Worm (Caenorhabditis elegans) whole organism, L3 larva: Measurements from ENCODE around the gene str-171.
"Not testable (repeated sequence)": the region's sequence is repeated elsewhere in the genome, so short reads cannot be mapped to it uniquely, and the experiment has no call there.

Experiments
- R02D3.7 ChIP-seq: fragments of 150-350 bp; optimal IDR thresholded peaks from 2 replicates; lab custom pipeline; 2014; ENCODE audit warnings: missing biosample characterization, missing genetic modification characterization
- ZK546.5 ChIP-seq: sonication (generic microtip); optimal IDR thresholded peaks from 2 replicates; lab custom pipeline; 2017; ENCODE audit warnings: missing biosample characterization, missing genetic modification characterization
- aly-2 ChIP-seq: fragments of 150-350 bp; optimal IDR thresholded peaks from 2 replicates; lab custom pipeline; 2014; ENCODE audit warnings: missing biosample characterization, missing genetic modification characterization
- ama-1 ChIP-seq: fragments of 150-350 bp; optimal IDR thresholded peaks from 2 replicates; lab custom pipeline; 2018
- ceh-16 ChIP-seq: sonication (generic microtip); optimal IDR thresholded peaks from 2 replicates; lab custom pipeline; 2017; ENCODE audit warnings: missing biosample characterization, missing genetic modification characterization
- ceh-28 ChIP-seq: fragments of 150-350 bp; optimal IDR thresholded peaks from 2 replicates; lab custom pipeline; 2014; ENCODE audit warnings: missing biosample characterization, missing genetic modification reagents, missing genetic modification characterization
- ceh-82 ChIP-seq: fragments of 150-350 bp; optimal IDR thresholded peaks from 2 replicates; lab custom pipeline; 2014; ENCODE audit warnings: missing biosample characterization, missing genetic modification characterization
- ceh-9 ChIP-seq: sonication (generic microtip); optimal IDR thresholded peaks from 2 replicates; lab custom pipeline; 2018; ENCODE audit warnings: missing biosample characterization, missing genetic modification characterization
- daf-12 ChIP-seq: fragments of 150-350 bp; optimal IDR thresholded peaks from 2 replicates; lab custom pipeline; 2014; ENCODE audit warnings: missing biosample characterization, missing genetic modification reagents, missing genetic modification characterization
- elt-2 ChIP-seq: sonication (generic microtip); optimal IDR thresholded peaks from 2 replicates; lab custom pipeline; 2016; ENCODE audit warnings: missing genetic modification reagents, mild to moderate bottlenecking, missing genetic modification characterization, missing compliant biosample characterization
- elt-3 ChIP-seq, 3 experiments: fragments of 150-350 bp in 1 of 3; sonication (generic microtip) in 2 of 3; optimal IDR thresholded peaks; 2 replicates in 2 of 3; 4 replicates in 1 of 3; lab custom pipeline; 2014 to 2017; ENCODE audit warnings: missing biosample characterization in 3 of 3, missing genetic modification characterization in 3 of 3
- fkh-10 ChIP-seq: sonication (generic microtip); optimal IDR thresholded peaks from 2 replicates; lab custom pipeline; 2017; ENCODE audit warnings: missing biosample characterization, missing genetic modification reagents, missing genetic modification characterization
- jun-1 ChIP-seq: fragments of 150-350 bp; optimal IDR thresholded peaks from 2 replicates; lab custom pipeline; 2014; ENCODE audit warnings: missing biosample characterization, missing genetic modification reagents, missing genetic modification characterization
- lin-15B ChIP-seq: fragments of 150-350 bp; optimal IDR thresholded peaks from 2 replicates; lab custom pipeline; 2014; ENCODE audit warnings: missing biosample characterization, missing genetic modification characterization
- lin-39 ChIP-seq: fragments of 150-350 bp; optimal IDR thresholded peaks from 2 replicates; lab custom pipeline; 2018; ENCODE audit warnings: missing biosample characterization, missing genetic modification reagents, missing genetic modification characterization
- lsy-12 ChIP-seq: sonication (generic microtip); optimal IDR thresholded peaks from 2 replicates; lab custom pipeline; 2016; ENCODE audit warnings: mild to moderate bottlenecking, missing genetic modification characterization, missing compliant biosample characterization
- mml-1 ChIP-seq: fragments of 150-350 bp; sonication (generic microtip); optimal IDR thresholded peaks from 3 replicates; lab custom pipeline; 2014; ENCODE audit warnings: missing biosample characterization, missing genetic modification characterization
- nhr-12 ChIP-seq: fragments of 150-350 bp; optimal IDR thresholded peaks from 2 replicates; lab custom pipeline; 2014; ENCODE audit warnings: missing biosample characterization, missing genetic modification characterization
- nhr-23 ChIP-seq: fragments of 150-350 bp; optimal IDR thresholded peaks from 2 replicates; lab custom pipeline; 2014; ENCODE audit warnings: missing biosample characterization, missing genetic modification reagents, missing genetic modification characterization
- nhr-237 ChIP-seq: fragments of 150-350 bp; optimal IDR thresholded peaks from 2 replicates; lab custom pipeline; 2014; ENCODE audit warnings: missing biosample characterization, missing genetic modification characterization
- nhr-25 ChIP-seq: sonication (generic microtip); optimal IDR thresholded peaks from 2 replicates; lab custom pipeline; 2017; ENCODE audit warnings: missing biosample characterization, missing genetic modification characterization
- nhr-28 ChIP-seq: fragments of 150-350 bp; optimal IDR thresholded peaks from 2 replicates; lab custom pipeline; 2014; ENCODE audit warnings: missing biosample characterization, missing genetic modification characterization
- nhr-43 ChIP-seq: sonication (generic microtip); optimal IDR thresholded peaks from 2 replicates; lab custom pipeline; 2016; ENCODE audit warnings: mild to moderate bottlenecking, missing genetic modification characterization, missing compliant biosample characterization; ENCODE audit not compliant: poor library complexity, severe bottlenecking
- nhr-76 ChIP-seq: fragments of 150-350 bp; sonication (generic microtip); optimal IDR thresholded peaks from 5 replicates; lab custom pipeline; 2014; ENCODE audit warnings: missing biosample characterization, missing genetic modification characterization
- nhr-77 ChIP-seq: fragments of 150-350 bp; optimal IDR thresholded peaks from 2 replicates; lab custom pipeline; 2014; ENCODE audit warnings: missing biosample characterization, missing genetic modification characterization
- pha-4 ChIP-seq: fragments of 150-350 bp; optimal IDR thresholded peaks from 2 replicates; lab custom pipeline; 2014; ENCODE audit warnings: missing biosample characterization, missing genetic modification reagents, missing genetic modification characterization
- pqm-1 ChIP-seq: fragments of 150-350 bp; optimal IDR thresholded peaks from 2 replicates; lab custom pipeline; 2017; ENCODE audit warnings: missing biosample characterization, missing genetic modification characterization, inconsistent platforms
- sea-2 ChIP-seq: fragments of 150-350 bp; sonication (generic microtip); optimal IDR thresholded peaks from 4 replicates; lab custom pipeline; 2014; ENCODE audit warnings: missing biosample characterization, missing genetic modification reagents, missing genetic modification characterization
- skn-1 ChIP-seq: fragments of 150-350 bp; optimal IDR thresholded peaks from 2 replicates; lab custom pipeline; 2014; ENCODE audit warnings: missing biosample characterization, missing genetic modification characterization
- snpc-4 ChIP-seq: fragments of 150-350 bp; optimal IDR thresholded peaks from 2 replicates; lab custom pipeline; 2014; ENCODE audit warnings: missing biosample characterization, missing genetic modification characterization
- unc-62 ChIP-seq: fragments of 150-350 bp; sonication (generic microtip); optimal IDR thresholded peaks from 4 replicates; lab custom pipeline; 2014; ENCODE audit warnings: missing biosample characterization, missing genetic modification reagents, missing genetic modification characterization
- zag-1 ChIP-seq: fragments of 150-350 bp; optimal IDR thresholded peaks from 2 replicates; lab custom pipeline; 2014; ENCODE audit warnings: missing biosample characterization, missing genetic modification characterization

Gene str-171

DNA sequence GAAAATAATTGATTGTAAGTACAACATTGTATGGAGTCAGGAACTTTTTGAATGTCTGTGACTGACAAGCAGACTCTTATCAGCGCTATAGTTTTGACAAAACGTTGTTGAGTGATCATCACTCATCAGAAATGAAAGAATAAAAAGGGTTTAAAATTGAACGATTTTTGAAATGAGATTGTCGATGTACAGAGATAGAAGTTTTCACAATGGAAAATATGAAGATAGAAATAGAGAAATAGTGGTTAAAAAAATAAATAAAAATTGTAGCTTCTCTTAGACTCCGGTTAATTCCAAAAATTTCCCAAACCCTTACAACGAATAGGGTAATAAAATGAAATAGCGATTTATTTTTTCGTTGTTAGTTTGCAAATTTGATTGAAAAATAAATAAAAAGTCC is 7.2 kb downstream of the str-171 start, which contains the start of gene ugt-30:
ugt-30 (minus strand) TSS at position 101 of the 400 bp plus-strand sequence.
- TF ChIP-seq ama-1 (lab: Kevin White, UChicago); aly-2; unc-62 (GFP tag; lab: Kevin White, UChicago): not testable (repeated sequence)

DNA sequence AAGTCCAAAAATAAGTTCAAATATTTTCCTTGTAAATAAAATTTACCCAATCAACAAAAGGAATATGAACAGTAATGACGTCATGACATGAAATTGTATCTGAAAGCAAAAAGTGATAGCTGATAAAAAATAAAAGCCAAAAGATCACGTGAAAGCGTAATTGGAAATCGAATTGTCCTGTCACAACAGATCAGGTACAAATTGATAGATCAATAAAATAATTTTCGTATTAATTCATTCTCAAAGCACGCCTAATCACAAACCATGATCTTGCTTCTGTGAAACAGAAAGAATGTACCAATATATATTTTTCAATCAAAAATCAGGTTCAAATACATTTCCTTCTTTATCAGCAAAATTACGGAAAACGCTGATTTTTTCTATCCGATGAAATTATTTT is 12.8 kb downstream of the str-171 start, which contains the start of gene flor-1:
flor-1 (minus strand) TSS at position 101 of the 400 bp plus-strand sequence.
- TF ChIP-seq pqm-1 (tag; lab: Kevin White, UChicago) (no peak), skn-1 (no peak), jun-1 (tag; lab: Kevin White, UChicago) (no peak), lin-39 (tag; lab: Kevin White, UChicago) (no peak), ceh-28 (tag; lab: Kevin White, UChicago) (no peak), zag-1 (tag; lab: Kevin White, UChicago) (no peak), lsy-12 (tag; lab: Kevin White, UChicago) (no peak), mml-1 (no peak)
- TF ChIP-seq, all 47 proteins: peak for 0

DNA sequence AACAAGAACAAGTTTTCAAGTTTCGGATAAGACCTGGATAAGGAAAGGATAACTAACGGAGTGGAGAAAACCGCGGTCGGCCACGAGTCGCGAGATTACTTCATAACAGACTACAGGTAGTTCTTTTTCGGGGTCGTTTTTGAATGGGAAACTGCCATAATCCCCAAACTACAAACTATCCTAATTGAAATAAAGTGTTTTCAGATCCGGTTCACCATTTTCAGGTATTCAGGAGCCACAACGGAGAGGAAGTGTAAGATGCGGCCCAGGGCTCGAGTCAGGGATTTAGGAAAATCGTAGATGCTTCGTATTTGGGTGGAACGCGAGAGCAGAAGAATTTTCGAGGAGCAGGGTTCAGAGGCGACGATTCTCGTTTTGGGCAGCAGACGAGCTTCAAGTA is 16.4 kb downstream of the str-171 start, which contains the start of gene T01G5.8:
T01G5.8 (plus strand) TSS at position 301 of the 400 bp plus-strand sequence.
- TF ChIP-seq sea-2; nhr-23 (tag; lab: Kevin White, UChicago); ceh-82 (tag; lab: Kevin White, UChicago): not testable (repeated sequence)
- TF ChIP-seq, all 47 proteins: peak for 0; not testable (repeated sequence) for 47

DNA sequence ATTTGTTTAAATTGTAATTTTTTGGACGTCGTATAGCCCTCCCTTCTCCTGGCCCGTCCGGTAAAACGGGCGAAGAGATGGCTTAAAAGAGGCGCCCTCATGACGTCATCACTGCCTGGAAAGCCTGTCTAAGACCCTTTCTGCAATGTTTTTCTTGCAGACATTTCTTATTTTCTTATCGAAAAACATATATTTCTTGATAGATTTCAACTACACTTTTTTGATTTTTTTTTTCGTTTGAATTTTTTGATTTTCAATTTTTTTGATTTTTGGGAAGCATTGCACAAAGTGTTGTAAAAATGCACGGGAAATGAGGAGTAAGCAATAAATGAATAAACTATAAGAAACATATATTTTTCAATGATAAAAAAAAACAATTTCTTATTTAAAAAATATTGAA is 18.3 kb downstream of the str-171 start, which contains the start of gene T01G5.6:
T01G5.6 (minus strand) TSS at position 101 of the 400 bp plus-strand sequence.
- TF ChIP-seq fkh-10 (GFP tag; lab: Kevin White, UChicago) (no peak), R02D3.7 (tag; lab: Kevin White, UChicago) (no peak), elt-2 (tag; lab: Kevin White, UChicago) (no peak), nhr-43 (tag; lab: Kevin White, UChicago) (no peak), ZK546.5 (tag; lab: Kevin White, UChicago) (no peak), lin-15B (tag; lab: Kevin White, UChicago) (no peak), mml-1 (no peak), nhr-25 (tag; lab: Kevin White, UChicago) (no peak), ceh-82 (tag; lab: Kevin White, UChicago) (no peak), pha-4 (tag; lab: Kevin White, UChicago) (no peak), daf-12 (tag; lab: Kevin White, UChicago) (no peak), nhr-12 (tag; lab: Kevin White, UChicago) (no peak), nhr-237 (tag; lab: Kevin White, UChicago) (no peak), lsy-12 (tag; lab: Kevin White, UChicago) (no peak), ceh-16 (no peak)

DNA sequence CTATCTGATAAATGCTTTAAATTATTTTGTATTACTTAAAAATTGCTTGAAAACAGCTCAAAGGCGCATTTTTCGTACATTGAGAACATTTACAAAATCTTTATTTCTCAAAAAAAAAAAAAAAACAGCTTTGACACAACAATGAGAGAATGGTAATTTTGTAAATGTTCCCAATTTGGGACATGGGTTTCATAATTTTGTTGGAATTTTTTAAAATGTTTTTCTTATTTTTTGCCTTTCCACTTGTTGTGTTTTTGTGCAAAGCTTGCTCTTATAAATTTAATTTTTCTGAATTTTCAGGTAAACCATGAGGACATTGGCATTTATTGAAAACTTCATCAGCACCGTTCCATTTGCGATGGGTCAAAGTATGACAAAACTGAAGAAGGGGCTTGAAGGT is 20.7 kb downstream of the str-171 start, which contains the start of gene T01G5.7:
T01G5.7 (plus strand) TSS at position 301 of the 400 bp plus-strand sequence.
- TF ChIP-seq fkh-10 (GFP tag; lab: Kevin White, UChicago): no peak
- no peak for TF ChIP-seq daf-12 (tag; lab: Kevin White, UChicago)
- no peak for TF ChIP-seq ceh-16
- TF ChIP-seq, all 47 proteins: peak for 0

DNA sequence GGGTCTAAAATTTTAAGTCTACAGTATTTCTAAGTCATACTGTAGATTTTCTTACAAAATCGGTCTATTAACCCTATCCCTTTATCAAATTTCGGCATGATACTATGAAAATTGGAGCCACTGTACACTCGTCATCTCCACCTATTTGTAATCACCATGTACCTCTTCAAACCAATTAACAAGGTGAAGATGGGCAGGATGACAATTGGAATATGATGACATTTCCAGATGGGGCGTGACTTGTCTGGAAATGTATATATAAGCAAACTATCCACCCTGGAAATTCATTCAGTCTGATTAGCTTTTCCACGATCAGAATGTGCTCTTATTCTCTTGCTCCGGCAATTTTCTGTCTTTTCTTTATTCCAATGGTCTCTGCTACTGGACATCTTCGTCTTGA is 23.1 kb downstream of the str-171 start, which contains the start of gene Y75B12A.2:
Y75B12A.2 (plus strand) TSS at position 301 of the 400 bp plus-strand sequence.
- TF ChIP-seq nhr-23 (tag; lab: Kevin White, UChicago) (no peak), ceh-16 (no peak), elt-3 (tag; optimal IDR thresholded peaks at IDR 0.05; lab: Kevin White, UChicago) (no peak), sea-2 (no peak), nhr-28 (tag; lab: Kevin White, UChicago) (no peak), skn-1 (no peak), nhr-237 (tag; lab: Kevin White, UChicago) (no peak), nhr-76 (tag; lab: Kevin White, UChicago) (no peak), ceh-9 (no peak), ceh-28 (tag; lab: Kevin White, UChicago) (no peak), snpc-4 (tag; lab: Kevin White, UChicago) (no peak), elt-2 (tag; lab: Kevin White, UChicago) (no peak), zag-1 (tag; lab: Kevin White, UChicago) (no peak), nhr-12 (tag; lab: Kevin White, UChicago) (no peak), nhr-77 (no peak), lsy-12 (tag; lab: Kevin White, UChicago) (no peak), lin-39 (tag; lab: Kevin White, UChicago) (no peak)
